Worm (Caenorhabditis elegans) whole organism, L1 larva: ENCODE measurements around the gene F26A1.19.

ENCODE experiments used
- C16A3.4 ChIP-seq: fragments of 150-350 bp; optimal IDR thresholded peaks from 2 replicates; lab custom pipeline; 2014; ENCODE audit warnings: missing biosample characterization, missing genetic modification characterization
- F16B12.6 ChIP-seq: fragments of 150-350 bp; optimal IDR thresholded peaks from 2 replicates; lab custom pipeline; 2014; ENCODE audit warnings: missing biosample characterization, missing genetic modification characterization
- Y116A8C.19 ChIP-seq: sonication (generic microtip); optimal IDR thresholded peaks from 2 replicates; lab custom pipeline; 2016; ENCODE audit warnings: missing compliant biosample characterization, missing genetic modification characterization, borderline replicate concordance
- aha-1 ChIP-seq: fragments of 150-350 bp; optimal IDR thresholded peaks from 2 replicates; lab custom pipeline; 2014; ENCODE audit warnings: missing biosample characterization, missing genetic modification characterization
- alr-1 ChIP-seq: fragments of 200-800 bp; sonication (Bioruptor generic); optimal IDR thresholded peaks from 2 replicates; lab custom pipeline; 2018; ENCODE audit warnings: borderline replicate concordance, mild to moderate bottlenecking, missing genetic modification characterization, missing compliant biosample characterization
- aly-2 ChIP-seq: fragments of 150-350 bp; optimal IDR thresholded peaks from 2 replicates; lab custom pipeline; 2014; ENCODE audit warnings: missing biosample characterization, missing genetic modification characterization
- ama-1 ChIP-seq: fragments of 150-350 bp; optimal IDR thresholded peaks from 2 replicates; lab custom pipeline; 2014
- ceh-63 ChIP-seq: fragments of 200-800 bp; sonication (Bioruptor generic); optimal IDR thresholded peaks from 2 replicates; lab custom pipeline; 2018; ENCODE audit warnings: mild to moderate bottlenecking, missing genetic modification characterization, missing compliant biosample characterization
- ceh-8 ChIP-seq: fragments of 200-800 bp; sonication (Bioruptor generic); optimal IDR thresholded peaks from 2 replicates; lab custom pipeline; 2018; ENCODE audit warnings: mild to moderate bottlenecking, missing genetic modification characterization, moderate library complexity, missing compliant biosample characterization
- ceh-90 ChIP-seq: sonication (generic microtip); optimal IDR thresholded peaks from 2 replicates; lab custom pipeline; 2016; ENCODE audit warnings: missing genetic modification characterization, missing compliant biosample characterization
- efl-1 ChIP-seq, 4 experiments: fragments of 150-350 bp; optimal IDR thresholded peaks in 3 of 4; peaks in 1 of 4; 1 replicate in 1 of 4; 2 replicates in 3 of 4; lab custom pipeline; 2014; ENCODE audit warnings: missing biosample characterization in 2 of 4, missing genetic modification characterization in 2 of 4, missing genetic modification reagents in 2 of 4
- elt-2 ChIP-seq: sonication (generic microtip); optimal IDR thresholded peaks from 2 replicates; lab custom pipeline; 2016; ENCODE audit warnings: missing genetic modification characterization, mild to moderate bottlenecking, inconsistent platforms, missing compliant biosample characterization, missing genetic modification reagents
- fos-1 ChIP-seq: fragments of 150-350 bp; optimal IDR thresholded peaks from 2 replicates; lab custom pipeline; 2014; ENCODE audit warnings: missing biosample characterization, missing genetic modification characterization
- grh-1 ChIP-seq: fragments of 200-800 bp; sonication (Bioruptor generic); IDR thresholded peaks from 2 replicates; pipeline ENCODE4 v1.3.6; 2022; ENCODE audit warnings: missing genetic modification reagents, missing genetic modification characterization, missing compliant biosample characterization
- hpl-2 ChIP-seq: fragments of 150-350 bp; optimal IDR thresholded peaks from 2 replicates; lab custom pipeline; 2014; ENCODE audit warnings: missing biosample characterization, missing genetic modification reagents, missing genetic modification characterization
- irx-1 ChIP-seq: sonication (generic microtip); optimal IDR thresholded peaks from 2 replicates; lab custom pipeline; 2016; ENCODE audit warnings: missing genetic modification characterization, missing compliant biosample characterization
- isw-1 ChIP-seq: fragments of 200-800 bp; sonication (Bioruptor generic); IDR thresholded peaks from 2 replicates; pipeline ENCODE4 v1.3.6; 2022; ENCODE audit warnings: missing genetic modification characterization, missing compliant biosample characterization
- lin-14 ChIP-seq: fragments of 200-800 bp; sonication (Bioruptor generic); optimal IDR thresholded peaks from 2 replicates; lab custom pipeline; 2018; ENCODE audit warnings: mild to moderate bottlenecking, missing genetic modification characterization, moderate library complexity, missing compliant biosample characterization
- lin-15B ChIP-seq: fragments of 150-350 bp; sonication (generic microtip); optimal IDR thresholded peaks from 3 replicates; lab custom pipeline; 2014; ENCODE audit warnings: missing biosample characterization, missing genetic modification characterization
- mab-9 ChIP-seq: fragments of 200-800 bp; sonication (Bioruptor generic); IDR thresholded peaks from 2 replicates; pipeline ENCODE4 v1.3.6; 2022; ENCODE audit warnings: missing genetic modification reagents, missing genetic modification characterization, missing compliant biosample characterization
- mef-2 ChIP-seq: fragments of 150-350 bp; optimal IDR thresholded peaks from 2 replicates; lab custom pipeline; 2014; ENCODE audit warnings: missing biosample characterization, missing genetic modification characterization
- nhr-12 ChIP-seq: sonication (generic microtip); optimal IDR thresholded peaks from 2 replicates; lab custom pipeline; 2017; ENCODE audit warnings: missing biosample characterization, missing genetic modification characterization
- nhr-20 ChIP-seq: sonication (generic microtip); optimal IDR thresholded peaks from 2 replicates; lab custom pipeline; 2016; ENCODE audit warnings: mild to moderate bottlenecking, missing genetic modification characterization, missing compliant biosample characterization
- nhr-237 ChIP-seq: fragments of 150-350 bp; optimal IDR thresholded peaks from 2 replicates; lab custom pipeline; 2014; ENCODE audit warnings: missing biosample characterization, missing genetic modification characterization
- nhr-28 ChIP-seq: fragments of 150-350 bp; optimal IDR thresholded peaks from 2 replicates; lab custom pipeline; 2014; ENCODE audit warnings: missing biosample characterization, missing genetic modification characterization
- nhr-47 ChIP-seq: sonication (generic microtip); optimal IDR thresholded peaks from 2 replicates; lab custom pipeline; 2016; ENCODE audit warnings: mild to moderate bottlenecking, missing genetic modification characterization, moderate library complexity, missing compliant biosample characterization
- nhr-71 ChIP-seq: sonication (generic microtip); optimal IDR thresholded peaks from 2 replicates; lab custom pipeline; 2016; ENCODE audit warnings: mild to moderate bottlenecking, missing genetic modification characterization, moderate library complexity, missing compliant biosample characterization
- nhr-76 ChIP-seq: sonication (generic microtip); optimal IDR thresholded peaks from 2 replicates; lab custom pipeline; 2017; ENCODE audit warnings: missing biosample characterization, missing genetic modification characterization
- nhr-85 ChIP-seq: sonication (generic microtip); peaks from one replicate; lab custom pipeline; 2016; ENCODE audit warnings: missing genetic modification characterization, inconsistent platforms, missing compliant biosample characterization
- pax-3 ChIP-seq: fragments of 200-800 bp; sonication (Bioruptor generic); optimal IDR thresholded peaks from 2 replicates; lab custom pipeline; 2018; ENCODE audit warnings: mild to moderate bottlenecking, missing genetic modification characterization, moderate library complexity, missing compliant biosample characterization
- skn-1 ChIP-seq: fragments of 150-350 bp; optimal IDR thresholded peaks from 2 replicates; lab custom pipeline; 2014; ENCODE audit warnings: missing biosample characterization, missing genetic modification characterization
- snpc-4 ChIP-seq: fragments of 150-350 bp; optimal IDR thresholded peaks from 2 replicates; lab custom pipeline; 2014; ENCODE audit warnings: missing biosample characterization, missing genetic modification characterization
- snu-23 ChIP-seq: sonication (generic microtip); optimal IDR thresholded peaks from 2 replicates; lab custom pipeline; 2016; ENCODE audit warnings: missing genetic modification characterization, missing compliant biosample characterization
- sox-4 ChIP-seq: sonication (generic microtip); optimal IDR thresholded peaks from 2 replicates; lab custom pipeline; 2016; ENCODE audit warnings: missing genetic modification characterization, missing compliant biosample characterization
- sptf-1 ChIP-seq: fragments of 150-350 bp; optimal IDR thresholded peaks from 2 replicates; lab custom pipeline; 2014; ENCODE audit warnings: missing biosample characterization, missing genetic modification characterization
- tlp-1 ChIP-seq: fragments of 150-350 bp; optimal IDR thresholded peaks from 2 replicates; lab custom pipeline; 2014; ENCODE audit warnings: missing biosample characterization, missing genetic modification characterization
- unc-130 ChIP-seq: fragments of 150-350 bp; optimal IDR thresholded peaks from 2 replicates; lab custom pipeline; 2017; ENCODE audit warnings: missing biosample characterization, missing genetic modification characterization, inconsistent platforms
- unc-86 ChIP-seq: sonication (generic microtip); optimal IDR thresholded peaks from 2 replicates; lab custom pipeline; 2016; ENCODE audit warnings: missing genetic modification characterization, missing compliant biosample characterization
- unc-98 ChIP-seq: fragments of 200-800 bp; sonication (Bioruptor generic); IDR thresholded peaks from 2 replicates; pipeline ENCODE4 v1.3.6; 2022; ENCODE audit warnings: missing genetic modification characterization, missing compliant biosample characterization
- xbp-1 ChIP-seq: sonication (generic microtip); optimal IDR thresholded peaks from 2 replicates; lab custom pipeline; 2016; ENCODE audit warnings: missing genetic modification characterization, missing compliant biosample characterization
- zag-1 ChIP-seq: fragments of 150-350 bp; optimal IDR thresholded peaks from 2 replicates; lab custom pipeline; 2014; ENCODE audit warnings: missing biosample characterization, missing genetic modification characterization

Gene F26A1.19

DNA sequence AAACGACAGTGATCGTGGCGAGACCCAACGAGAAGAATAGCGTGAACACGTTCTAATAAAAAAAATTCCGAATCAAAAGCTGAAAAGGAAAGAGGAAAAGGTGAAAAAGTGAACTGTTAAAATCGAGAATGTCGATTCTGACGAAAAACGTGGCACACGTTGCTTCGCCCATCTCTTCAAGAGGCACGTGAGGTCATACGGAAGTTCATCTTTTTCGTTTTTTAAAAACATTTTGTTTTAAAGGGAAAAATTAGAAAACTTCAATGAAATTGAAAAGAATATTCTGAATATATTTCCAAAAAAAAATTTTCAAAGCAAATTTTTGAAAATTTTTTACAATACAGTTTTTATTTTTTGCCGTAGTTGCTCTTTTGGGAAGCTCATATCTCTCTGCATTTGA is 26.3 kb upstream of the F26A1.19 start, which contains the start of gene C38D4.7:
C38D4.7 (minus strand) TSS at position 101 of the 400 bp plus-strand sequence.
- no peak for TF ChIP-seq mef-2
- TF ChIP-seq Y116A8C.19, result no peak
- TF ChIP-seq pax-3, result no peak
- TF ChIP-seq nhr-71 (tag; lab: Kevin White, UChicago), result no peak
- TF ChIP-seq nhr-85 (tag; lab: Kevin White, UChicago), result no peak

DNA sequence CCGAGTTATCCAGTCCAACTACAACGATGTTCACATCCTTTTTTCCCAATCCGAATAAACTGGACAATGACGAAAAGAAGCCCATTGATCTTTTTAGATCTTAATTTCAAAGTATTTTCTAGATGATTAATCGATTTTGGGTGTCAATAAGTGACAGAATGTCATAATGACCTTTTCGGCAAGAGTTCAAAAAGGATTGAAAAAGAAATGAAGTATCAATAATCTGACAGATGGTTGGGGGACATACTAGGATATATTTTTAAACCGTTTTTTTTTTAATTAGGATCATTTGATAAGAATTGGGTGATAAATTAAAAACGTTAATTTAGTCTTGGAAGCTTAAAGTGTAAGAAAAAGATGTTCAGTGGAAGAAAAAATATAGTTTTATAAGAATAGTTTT is 22.8 kb upstream of the F26A1.19 start, which contains the start of gene arl-6:
arl-6 (minus strand) TSS at position 101 of the 400 bp plus-strand sequence.
- TF ChIP-seq efl-1 (optimal IDR thresholded peaks at IDR 0.05; lab: Kevin White, UChicago) (no peak), efl-1 (GFP tag; optimal IDR thresholded peaks at IDR 0.05 in 1 of 2; lab: Kevin White, UChicago) (peak in 1 of 2 experiments; percentile 49), aly-2 (tag; lab: Kevin White, UChicago) (no peak)

DNA sequence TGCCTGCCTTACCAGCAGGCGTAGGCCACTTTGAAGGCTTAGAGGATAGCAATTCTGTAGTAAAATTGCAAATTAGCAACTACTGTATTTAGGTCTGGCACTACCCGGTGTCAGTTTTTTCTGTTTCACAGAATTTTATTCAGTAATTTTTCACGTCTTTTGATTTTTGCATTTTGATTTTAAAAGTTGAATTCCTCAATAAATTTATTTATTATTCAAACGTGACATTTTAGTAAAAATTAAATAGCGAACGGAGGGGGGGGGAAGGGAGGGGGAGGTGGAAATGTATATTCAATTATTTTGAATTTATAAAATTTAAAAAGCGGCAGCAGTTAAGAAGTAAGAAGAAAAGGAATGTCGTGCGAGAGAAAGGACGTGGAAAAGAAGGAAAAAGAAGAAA is 20.3 kb upstream of the F26A1.19 start, which contains the start of gene F26A1.4:
F26A1.4 (plus strand) TSS at position 301 of the 400 bp plus-strand sequence.
- TF ChIP-seq C16A3.4 (tag; lab: Kevin White, UChicago), result no peak
- TF ChIP-seq lin-14 (GFP tag; lab: Kevin White, UChicago), result no peak
- no peak for TF ChIP-seq nhr-76
- TF ChIP-seq tlp-1 (tag; lab: Kevin White, UChicago), result no peak
- TF ChIP-seq ceh-8 (GFP tag; lab: Kevin White, UChicago), result no peak
- no peak for TF ChIP-seq fos-1
- TF ChIP-seq ceh-63, result no peak
- no peak for TF ChIP-seq alr-1
- no peak for TF ChIP-seq snpc-4
- TF ChIP-seq pax-3, result no peak
- TF ChIP-seq sptf-1, result no peak
- TF ChIP-seq mab-9 (GFP tag; lab: Robert Waterston, UW), result no peak
- TF ChIP-seq nhr-237, result no peak
- TF ChIP-seq hpl-2 (GFP tag; lab: Kevin White, UChicago), result no peak
- TF ChIP-seq efl-1 (optimal IDR thresholded peaks at IDR 0.05; lab: Kevin White, UChicago), result no peak
- no peak for TF ChIP-seq efl-1 (GFP tag; optimal IDR thresholded peaks at IDR 0.05 in 1 of 2; lab: Kevin White, UChicago)
- no peak for TF ChIP-seq nhr-47 (tag; lab: Kevin White, UChicago)
- TF ChIP-seq, all 84 proteins: peak for 0

- TF ChIP-seq hpl-2 (GFP tag; lab: Kevin White, UChicago) (no peak), ama-1 (lab: Kevin White, UChicago) (no peak), sox-4 (tag; lab: Kevin White, UChicago) (no peak), lin-15B (tag; lab: Kevin White, UChicago) (no peak), irx-1 (tag; lab: Kevin White, UChicago) (no peak), grh-1 (GFP tag; lab: Robert Waterston, UW) (no peak), mab-9 (GFP tag; lab: Robert Waterston, UW) (no peak), lin-14 (GFP tag; lab: Kevin White, UChicago) (no peak), Y116A8C.19 (no peak), ceh-63 (no peak), isw-1 (GFP tag; lab: Robert Waterston, UW) (no peak), aha-1 (tag; lab: Kevin White, UChicago) (no peak), zag-1 (tag; lab: Kevin White, UChicago) (no peak), unc-98 (GFP tag; lab: Robert Waterston, UW) (no peak), nhr-12 (tag; lab: Kevin White, UChicago) (no peak), unc-130 (tag; lab: Kevin White, UChicago) (no peak), F16B12.6 (no peak), mef-2 (no peak), nhr-85 (tag; lab: Kevin White, UChicago) (no peak), snu-23 (no peak)
Observed at ce11 chrIII:4819843-4820242, 17.7 kb upstream of the F26A1.19 start, which contains the start of gene F26A1.7. F26A1.7 (minus strand) TSS chrIII:4819943.

DNA sequence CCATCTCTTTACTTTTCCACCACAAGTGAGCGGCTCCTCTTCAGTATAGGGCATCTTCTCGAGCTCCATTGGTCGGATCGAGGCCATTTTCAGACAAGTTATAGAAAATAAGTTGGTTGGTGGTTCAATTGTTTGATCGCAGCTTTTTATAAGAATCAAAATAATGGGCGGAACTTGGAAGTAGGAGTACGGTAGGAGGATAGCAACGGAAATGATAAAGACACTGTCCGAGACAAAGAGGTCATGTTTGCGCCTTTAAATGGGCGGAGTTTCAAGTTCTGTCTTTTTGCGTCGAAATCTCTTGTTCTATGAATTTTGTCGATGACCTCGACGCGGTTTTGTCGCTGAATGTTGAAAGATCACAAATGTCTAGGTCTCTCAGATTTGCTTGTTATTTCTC is 15.4 kb upstream of the F26A1.19 start, which contains the start of gene F26A1.8:
F26A1.8 (minus strand) TSS at position 101 of the 400 bp plus-strand sequence.
- TF ChIP-seq nhr-20 (no peak), xbp-1 (tag; lab: Kevin White, UChicago) (no peak), unc-86 (tag; lab: Kevin White, UChicago) (no peak), sox-4 (tag; lab: Kevin White, UChicago) (no peak), skn-1 (no peak), C16A3.4 (tag; lab: Kevin White, UChicago) (no peak), nhr-28 (tag; lab: Kevin White, UChicago) (no peak), nhr-237 (no peak), elt-2 (tag; lab: Kevin White, UChicago) (no peak), ceh-90 (tag; lab: Kevin White, UChicago) (no peak), lin-15B (tag; lab: Kevin White, UChicago) (no peak), efl-1 (optimal IDR thresholded peaks at IDR 0.05; lab: Kevin White, UChicago) (no peak), efl-1 (GFP tag; optimal IDR thresholded peaks at IDR 0.05 in 1 of 2; lab: Kevin White, UChicago) (no peak)
